Fruit fly (Drosophila melanogaster) S2 (cell line): Measurements from ENCODE around the gene CG6454.

ENCODE experiments used
- CG8478 ChIP-seq: fragments of >200 bp; optimal IDR thresholded peaks from 2 replicates; lab custom pipeline; 2018
- CTCF ChIP-seq, 2 experiments: fragments of >200 bp; optimal IDR thresholded peaks; 2 replicates each; lab custom pipeline; 2018

The CG6454 gene

DNA sequence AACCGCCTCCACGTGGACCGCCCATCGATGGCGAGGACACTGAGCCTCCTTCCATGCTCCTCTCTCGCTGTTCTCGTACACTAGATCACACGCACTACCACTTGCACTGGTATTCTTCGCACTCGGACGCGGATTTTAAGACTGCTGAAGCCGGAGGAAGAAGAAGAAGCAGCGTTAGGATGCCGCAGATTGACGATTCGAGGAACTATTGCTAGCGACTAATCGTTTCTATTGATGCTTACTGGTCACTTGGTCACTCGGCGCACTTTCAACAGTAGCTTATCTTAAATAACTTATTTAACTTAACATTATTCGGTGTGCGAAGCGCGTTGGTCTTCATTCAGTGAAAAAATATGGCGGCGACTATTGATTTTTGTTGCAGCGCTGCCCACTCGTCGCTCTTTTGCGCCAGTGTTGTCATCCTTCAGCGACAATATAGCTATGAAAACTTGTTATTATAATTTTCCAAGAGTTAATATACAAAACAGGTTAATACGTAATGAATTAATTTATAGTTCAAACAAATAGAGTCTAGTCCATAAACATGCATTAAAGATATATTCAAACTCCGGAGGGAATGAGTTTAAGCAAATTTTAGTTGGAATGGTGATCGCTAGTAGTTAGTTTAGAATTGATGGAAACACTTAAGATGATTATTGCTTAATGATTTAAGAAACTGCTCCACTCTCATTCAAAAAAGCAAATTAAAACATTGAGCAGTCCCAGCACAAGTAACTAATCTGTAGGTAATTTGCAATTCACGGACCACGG is at the start of gene CG6454, which contains the start of gene CG5746:
Gene CG6454 (plus strand): TSS at position 763 of the 771 bp plus-strand sequence.
Gene CG5746 (minus strand): TSS at position 372 of the 771 bp plus-strand sequence.
- TF ChIP-seq CG8478 (lab: Kevin White, UChicago) = no peak
- TF ChIP-seq CTCF (optimal IDR thresholded peaks at IDR 0.05; lab: Kevin White, UChicago) = no peak

DNA sequence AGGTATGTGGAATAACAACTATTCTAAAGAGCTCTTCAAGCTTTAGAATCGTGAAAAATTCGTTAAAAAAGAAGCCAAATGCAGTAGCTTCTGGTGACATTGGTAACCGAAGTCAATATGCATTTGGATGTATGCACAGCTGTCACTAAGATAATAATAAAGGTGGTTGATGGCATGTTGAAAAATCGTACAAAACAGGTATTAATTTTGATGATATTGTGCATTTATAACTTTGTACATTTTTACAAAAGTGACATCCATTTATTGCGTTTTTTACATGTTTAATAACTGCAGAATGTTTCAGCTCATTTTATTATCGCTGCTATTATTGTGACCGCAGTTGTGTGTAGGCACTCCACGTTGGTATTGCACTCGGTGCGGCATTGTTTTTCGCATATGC is 47.5 kb upstream of the CG6454 start:
- TF ChIP-seq CG8478 (lab: Kevin White, UChicago) = no peak
- no peak for TF ChIP-seq CTCF (optimal IDR thresholded peaks at IDR 0.05; lab: Kevin White, UChicago)

DNA sequence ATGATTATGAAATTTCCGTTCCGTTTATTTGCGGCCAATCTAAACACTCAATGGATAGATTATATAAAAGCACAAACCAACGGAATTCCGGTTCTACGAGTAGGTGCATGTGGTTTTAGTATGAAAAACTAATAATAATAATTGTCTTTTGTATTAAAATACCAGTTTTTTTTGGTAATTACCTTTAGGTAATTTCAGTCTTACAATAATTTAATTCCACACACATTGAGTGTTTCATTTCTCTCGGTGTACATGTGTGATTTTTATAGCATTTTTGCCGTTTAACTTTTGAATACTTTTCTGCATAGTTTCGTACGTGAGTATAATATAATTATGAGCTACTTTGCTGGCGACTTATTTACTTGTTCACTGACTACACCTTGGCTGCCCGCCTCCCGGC is 45.9 kb upstream of the CG6454 start:
- no peak for TF ChIP-seq CG8478 (lab: Kevin White, UChicago)

DNA sequence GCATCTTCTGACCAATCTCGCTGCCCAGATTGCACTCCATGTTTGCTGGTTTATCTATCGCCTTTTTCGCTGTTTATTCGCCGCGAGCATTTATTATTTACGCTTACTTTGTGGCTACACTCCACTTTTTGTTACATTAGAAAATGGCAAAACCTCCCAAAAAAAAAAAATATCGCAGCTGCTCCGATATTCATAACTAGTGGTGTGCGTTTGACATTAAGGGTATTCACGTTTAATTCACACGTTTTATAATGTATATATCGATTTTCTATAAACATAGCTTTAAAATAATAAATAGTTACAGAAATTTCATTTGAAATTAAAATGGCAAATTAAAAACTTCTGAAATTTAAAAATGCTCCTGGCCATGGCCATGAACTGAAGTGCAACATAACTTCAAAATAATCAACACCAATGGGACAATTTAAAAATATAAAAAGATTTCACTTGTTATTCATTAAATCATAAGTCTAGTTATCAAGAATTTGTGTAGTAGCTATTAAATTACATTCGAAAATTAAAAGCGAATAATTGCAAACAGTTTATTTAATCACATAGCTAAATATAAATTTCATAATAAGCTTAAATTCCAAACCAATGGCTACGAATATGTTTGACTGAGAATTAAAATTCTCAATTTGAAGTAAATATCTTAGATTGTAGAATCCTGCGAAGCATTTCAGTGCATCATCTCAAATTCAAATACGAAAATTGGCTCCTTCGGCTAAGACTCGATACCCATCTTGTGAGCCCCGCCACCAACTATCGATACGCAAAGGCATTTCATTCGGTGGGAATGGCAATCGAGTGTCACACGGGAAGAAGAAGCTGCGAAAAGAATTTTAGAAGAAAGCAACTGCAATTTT is 30.5 kb upstream of the CG6454 start, which contains the start of the genes Nab2 and BRWD3:
Gene Nab2 (minus strand): TSS at position 203 of the 866 bp plus-strand sequence.
Gene BRWD3 (plus strand): TSS at position 784 of the 866 bp plus-strand sequence.
- no peak for TF ChIP-seq CG8478 (lab: Kevin White, UChicago)

DNA sequence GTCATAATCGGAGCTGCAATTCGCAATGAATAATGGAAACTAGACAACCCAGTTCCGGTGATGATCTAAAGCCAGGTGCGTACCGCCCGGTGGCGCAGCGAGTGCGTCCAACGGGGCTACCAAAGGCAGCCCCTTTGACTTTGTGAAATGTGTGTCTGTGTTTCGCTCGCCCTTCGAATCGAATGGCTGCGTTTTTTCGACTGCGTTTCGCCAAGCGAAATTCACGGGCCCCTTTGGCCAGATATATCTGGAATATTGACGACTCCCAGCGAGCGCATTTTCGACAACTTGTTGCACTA is 29.9 kb upstream of the CG6454 start:
- TF ChIP-seq CTCF (optimal IDR thresholded peaks at IDR 0.05; lab: Kevin White, UChicago) = no peak
- no peak for TF ChIP-seq CG8478 (lab: Kevin White, UChicago)

DNA sequence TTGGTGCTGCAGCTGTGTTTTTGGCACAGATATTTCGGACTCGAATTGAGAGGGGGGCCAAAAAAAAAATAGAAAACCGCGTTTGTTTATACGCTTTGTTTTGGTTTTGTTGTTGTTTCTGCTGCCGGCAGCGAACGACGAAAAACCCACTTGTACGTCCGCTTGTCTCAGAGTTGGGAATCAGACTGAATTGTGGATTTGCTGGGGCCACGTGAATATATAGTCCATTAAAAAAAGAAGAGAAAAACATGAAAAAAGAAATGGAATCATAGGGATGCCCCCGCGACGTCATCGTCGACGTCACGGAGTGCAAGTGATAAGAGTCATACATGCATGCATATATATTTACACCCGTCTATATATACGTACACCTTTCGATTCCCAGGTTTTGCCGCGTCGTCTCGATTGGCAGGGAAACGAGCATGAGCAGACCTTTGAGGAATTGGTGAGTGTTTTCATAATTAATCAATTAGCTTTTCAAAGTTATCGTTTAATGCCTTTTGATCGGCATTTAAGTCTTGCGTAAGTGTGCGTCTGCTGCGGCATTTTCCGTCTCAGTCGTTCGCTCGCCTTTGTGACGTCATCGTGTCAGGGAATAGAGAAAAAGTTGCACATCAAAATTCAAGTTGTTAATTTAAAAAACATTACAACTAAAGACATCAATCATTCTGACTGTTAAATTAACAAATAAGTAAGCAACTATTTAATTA is 29.2 kb upstream of the CG6454 start:
- no peak for TF ChIP-seq CTCF (optimal IDR thresholded peaks at IDR 0.05; lab: Kevin White, UChicago)
- TF ChIP-seq CG8478 (lab: Kevin White, UChicago) = no peak

DNA sequence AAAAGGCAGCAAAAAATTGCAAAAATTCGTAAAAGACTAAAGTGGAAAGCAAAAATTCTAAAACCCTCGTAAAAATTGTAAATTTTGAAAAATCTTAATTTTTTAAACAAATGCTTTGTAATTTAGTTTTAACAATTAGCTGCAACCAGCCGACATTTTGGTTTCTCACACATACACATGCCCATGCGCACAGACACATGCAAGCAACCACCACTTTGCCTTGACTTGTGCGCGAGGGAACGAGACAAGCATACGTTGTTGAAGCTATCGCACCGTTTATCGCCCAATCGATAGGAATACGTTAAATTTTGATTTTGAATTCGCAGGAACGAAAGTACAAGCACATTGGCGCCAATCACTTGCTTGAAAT is 28.7 kb upstream of the CG6454 start:
- TF ChIP-seq CG8478 (lab: Kevin White, UChicago) (no peak), CTCF (optimal IDR thresholded peaks at IDR 0.05; lab: Kevin White, UChicago) (no peak)

DNA sequence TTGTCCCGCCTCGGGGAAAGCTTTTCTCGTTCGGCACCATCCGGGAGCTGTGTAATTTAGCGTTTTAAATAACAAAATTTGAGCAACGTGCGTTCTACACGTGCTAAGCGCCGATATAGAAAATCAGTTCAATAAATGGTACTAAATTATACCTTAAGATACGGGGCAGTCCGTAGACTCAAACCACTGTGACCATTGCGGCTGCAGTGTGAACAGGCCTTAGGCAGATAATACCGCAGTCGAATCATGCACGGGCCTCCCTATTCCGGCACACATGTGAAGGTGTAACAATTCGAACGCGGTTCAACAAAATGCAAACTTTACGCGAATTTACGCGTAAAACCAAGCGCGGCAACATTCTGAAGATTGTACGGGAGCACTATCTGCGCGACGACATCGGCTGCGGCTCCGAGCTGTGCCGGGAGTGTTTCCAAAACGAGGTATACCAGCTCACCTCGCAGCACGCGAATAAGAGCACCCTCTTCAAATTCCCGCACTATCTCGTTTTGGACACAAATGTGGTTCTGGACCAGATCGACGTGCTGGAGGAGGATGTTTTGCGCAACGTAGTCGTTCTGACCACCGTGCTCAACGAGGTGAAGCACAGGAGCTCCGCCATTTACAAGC is 15.7 kb upstream of the CG6454 start, which contains the start of the genes Rrp5 and Dis3:
Gene Rrp5 (minus strand): TSS at position 135 of the 627 bp plus-strand sequence.
Gene Dis3 (plus strand): TSS at position 252 of the 627 bp plus-strand sequence.
- TF ChIP-seq CTCF (optimal IDR thresholded peaks at IDR 0.05; lab: Kevin White, UChicago) (peak; percentile 57 to 66), CG8478 (lab: Kevin White, UChicago) (no peak)

DNA sequence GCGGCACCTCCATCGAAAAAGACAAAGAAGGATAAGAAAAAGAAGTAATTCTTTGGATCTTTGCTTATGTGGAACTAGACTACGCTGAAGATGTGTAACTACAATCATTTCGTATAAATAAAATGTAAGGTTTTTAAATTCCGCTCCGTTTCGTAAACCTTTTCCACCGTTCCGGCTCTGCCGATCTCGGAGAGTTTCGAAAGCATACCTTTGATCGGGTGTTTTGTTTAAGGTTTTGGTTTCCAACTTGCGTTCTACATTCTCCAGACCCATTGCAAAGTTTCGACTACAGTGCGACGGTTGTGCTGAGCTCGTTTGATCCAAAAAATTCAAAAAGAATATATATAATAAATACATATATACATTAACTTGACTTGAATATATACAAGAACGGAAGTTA is 12.4 kb upstream of the CG6454 start, which contains the start of gene CG6432:
Gene CG6432 (plus strand): TSS at position 301 of the 400 bp plus-strand sequence.
- TF ChIP-seq CTCF (optimal IDR thresholded peaks at IDR 0.05; lab: Kevin White, UChicago) (no peak), CG8478 (lab: Kevin White, UChicago) (no peak)

DNA sequence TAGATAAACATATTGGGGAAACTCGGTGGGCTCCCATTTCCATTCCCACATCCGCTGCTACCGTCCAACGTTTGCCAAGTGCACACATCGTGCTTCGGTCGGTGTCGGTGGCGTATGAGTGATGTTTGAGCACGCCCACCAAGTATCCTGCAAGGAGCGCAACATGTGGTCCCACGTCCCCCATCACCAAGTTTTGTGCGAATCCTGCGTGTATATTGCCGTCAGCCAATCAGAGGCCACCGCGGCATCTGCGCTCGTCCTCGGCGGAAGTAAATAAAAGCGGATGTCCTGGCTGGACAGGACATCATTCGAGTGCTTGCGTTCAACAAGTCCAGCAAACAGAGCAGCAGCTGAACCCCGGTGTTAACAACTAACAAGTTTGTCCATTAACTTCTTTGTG is 7.7 kb upstream of the CG6454 start, which contains the start of gene Ms:
Gene Ms (plus strand): TSS at position 301 of the 400 bp plus-strand sequence.
- TF ChIP-seq CTCF (optimal IDR thresholded peaks at IDR 0.05; lab: Kevin White, UChicago) (no peak), CG8478 (lab: Kevin White, UChicago) (no peak)

DNA sequence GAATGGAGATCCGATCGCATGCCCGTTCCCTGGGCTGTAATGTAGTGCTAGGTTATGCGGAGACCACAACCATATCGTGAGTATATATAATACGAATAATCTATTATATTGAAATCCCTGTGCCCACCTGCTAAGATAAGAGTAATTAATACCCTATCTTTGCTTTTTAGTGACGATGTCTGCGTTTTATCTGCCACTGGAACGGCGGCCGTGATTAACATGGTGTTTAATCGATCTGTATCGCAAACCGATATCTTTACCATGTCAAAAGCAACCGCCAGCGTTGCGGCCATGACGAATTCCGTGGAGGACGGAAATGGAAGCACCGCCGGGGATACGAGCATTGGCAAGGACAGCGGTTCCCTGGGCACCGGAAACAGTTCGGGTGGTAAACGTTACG is 4.5 kb downstream of the CG6454 start:
- TF ChIP-seq CTCF (optimal IDR thresholded peaks at IDR 0.05; lab: Kevin White, UChicago) (no peak), CG8478 (lab: Kevin White, UChicago) (no peak)

DNA sequence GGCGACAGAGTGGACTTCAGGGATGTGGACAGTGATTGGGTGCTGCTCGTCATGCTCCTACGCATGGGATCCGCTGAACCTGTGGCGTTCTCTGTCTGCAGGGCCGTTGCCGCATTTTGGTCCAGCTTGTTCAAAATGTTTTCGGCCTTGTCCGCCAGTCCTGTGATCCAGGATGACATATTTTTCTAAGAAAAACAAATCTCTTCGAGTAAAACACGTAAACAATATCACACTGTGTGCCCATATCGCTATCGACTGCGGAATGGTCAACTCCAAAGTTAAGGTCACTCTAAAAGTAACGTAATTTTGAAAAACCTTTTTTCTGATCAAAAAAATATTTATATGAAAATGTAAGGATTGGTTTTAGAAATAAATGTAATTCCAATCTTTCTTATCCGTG is 8.7 kb downstream of the CG6454 start, which contains the start of gene Golgin84:
Gene Golgin84 (minus strand): TSS at position 241 of the 400 bp plus-strand sequence.
- TF ChIP-seq CTCF (optimal IDR thresholded peaks at IDR 0.05; lab: Kevin White, UChicago) (no peak), CG8478 (lab: Kevin White, UChicago) (no peak)

DNA sequence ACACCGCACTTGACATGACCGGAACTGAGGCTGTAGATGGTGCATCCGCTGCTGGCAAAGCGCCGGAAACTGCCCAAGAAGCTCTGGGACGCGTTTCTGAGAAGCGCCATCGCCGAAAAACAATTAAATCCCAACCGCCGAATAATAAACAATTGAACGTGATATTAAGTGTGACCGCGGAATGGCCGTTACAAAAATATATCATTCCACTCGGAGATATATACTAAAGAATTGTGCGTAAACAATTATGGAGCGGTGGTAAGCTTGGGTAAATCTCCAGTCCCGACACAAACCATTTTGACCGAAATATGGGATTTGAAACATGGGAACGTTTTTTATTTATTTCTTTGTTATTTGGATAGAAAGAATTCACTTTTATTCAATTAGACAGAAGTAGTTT is 11.0 kb downstream of the CG6454 start, which contains the start of gene CG18528:
Gene CG18528 (minus strand): TSS at position 188 of the 400 bp plus-strand sequence.
- TF ChIP-seq CG8478 (lab: Kevin White, UChicago) (no peak), CTCF (optimal IDR thresholded peaks at IDR 0.05; lab: Kevin White, UChicago) (peak; percentile 16 to 64)

DNA sequence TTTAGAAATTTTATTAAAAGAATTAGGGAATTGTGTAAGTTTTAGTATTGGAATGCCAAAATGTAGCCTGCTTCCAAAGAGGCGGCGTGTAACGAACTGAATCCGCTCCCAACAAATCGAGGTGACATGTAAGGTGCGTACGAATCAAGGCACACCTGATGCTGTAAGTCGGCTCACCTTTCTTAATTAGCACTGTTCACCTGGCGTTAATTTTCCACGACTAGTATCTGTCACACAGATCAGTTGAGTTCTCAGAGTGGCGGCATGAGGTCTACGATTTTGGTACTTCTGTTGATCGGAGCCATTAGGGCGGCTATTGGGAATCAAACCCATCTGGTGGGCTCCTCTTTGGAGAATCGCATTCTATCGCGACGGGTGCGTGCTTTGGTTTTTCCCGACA is 12.6 kb downstream of the CG6454 start, which contains the start of the genes CG5762 and CG33339:
Gene CG5762 (minus strand): TSS at position 101 of the 400 bp plus-strand sequence.
Gene CG33339 (plus strand): TSS at position 265 of the 400 bp plus-strand sequence.
- TF ChIP-seq CG8478 (lab: Kevin White, UChicago) (no peak), CTCF (optimal IDR thresholded peaks at IDR 0.05; lab: Kevin White, UChicago) (no peak)
